Fruit fly (Drosophila melanogaster) whole organism, embryonic: ENCODE results near the gene CG13896.
A peak's percentile ranks its signal among the peaks of the same experiment; 100 is the strongest.

Source experiments
- Aef1 ChIP-seq: fragments of 200-800 bp; sonication (Bioruptor generic); IDR thresholded peaks from 3 replicates; pipeline ENCODE4 v1.3.6; 2022; ENCODE audit warnings: missing biosample characterization, missing genetic modification characterization
- Antp ChIP-seq: fragments of 200-800 bp; sonication (Bioruptor generic); optimal IDR thresholded peaks from 3 replicates; lab custom pipeline; 2016; ENCODE audit warnings: missing biosample characterization, missing genetic modification characterization
- B-H1 ChIP-seq: fragments of 200-800 bp; sonication (Bioruptor generic); IDR thresholded peaks from 3 replicates; pipeline ENCODE4 v1.3.6; 2022; ENCODE audit warnings: missing biosample characterization, missing genetic modification characterization
- CG10147 ChIP-seq: fragments of 200-800 bp; sonication (Bioruptor generic); optimal IDR thresholded peaks from 2 replicates; lab custom pipeline; 2019; ENCODE audit warnings: missing biosample characterization, mild to moderate bottlenecking, missing genetic modification characterization, moderate library complexity
- CG10267 ChIP-seq: fragments of 200-800 bp; sonication (Bioruptor generic); optimal IDR thresholded peaks from 2 replicates; lab custom pipeline; 2018; ENCODE audit warnings: missing biosample characterization, mild to moderate bottlenecking, missing genetic modification characterization, moderate library complexity
- CG10321 ChIP-seq: fragments of 200-800 bp; sonication (Bioruptor generic); IDR thresholded peaks from 2 replicates; pipeline ENCODE4 v1.3.6; 2022; ENCODE audit warnings: missing biosample characterization, missing genetic modification characterization
- CG10431 ChIP-seq: fragments of 200-800 bp; sonication (Bioruptor generic); optimal IDR thresholded peaks from 3 replicates; lab custom pipeline; 2018; ENCODE audit warnings: missing biosample characterization, mild to moderate bottlenecking, missing genetic modification characterization
- CG11560 ChIP-seq: fragments of 200-800 bp; sonication (Bioruptor generic); IDR thresholded peaks from 3 replicates; pipeline ENCODE4 v1.3.6; 2022; ENCODE audit warnings: missing biosample characterization, missing genetic modification characterization
- CG12071 ChIP-seq: fragments of 200-800 bp; sonication (Bioruptor generic); optimal IDR thresholded peaks from 3 replicates; lab custom pipeline; 2018; ENCODE audit warnings: missing biosample characterization, mild to moderate bottlenecking, missing genetic modification characterization
- CG12236 ChIP-seq: fragments of 200-800 bp; sonication (Bioruptor generic); optimal IDR thresholded peaks from 2 replicates; lab custom pipeline; 2016; ENCODE audit warnings: missing biosample characterization, missing genetic modification characterization
- CG13775 ChIP-seq: fragments of 200-800 bp; sonication (Bioruptor generic); optimal IDR thresholded peaks from 3 replicates; lab custom pipeline; 2017; ENCODE audit warnings: missing biosample characterization, mild to moderate bottlenecking, missing genetic modification characterization
- CG14710 ChIP-seq: fragments of 200-800 bp; sonication (Bioruptor generic); optimal IDR thresholded peaks from 3 replicates; lab custom pipeline; 2019; ENCODE audit warnings: missing biosample characterization, mild to moderate bottlenecking, missing genetic modification characterization, moderate library complexity
- CG15601 ChIP-seq: fragments of 200-800 bp; sonication (Bioruptor generic); optimal IDR thresholded peaks from 3 replicates; lab custom pipeline; 2019; ENCODE audit warnings: missing biosample characterization, mild to moderate bottlenecking, missing genetic modification characterization, moderate library complexity
- CG17385 ChIP-seq: fragments of 200-800 bp; sonication (Bioruptor generic); optimal IDR thresholded peaks from 3 replicates; lab custom pipeline; 2018; ENCODE audit warnings: missing biosample characterization, mild to moderate bottlenecking, missing genetic modification characterization
- CG3726 ChIP-seq: fragments of 200-800 bp; sonication (Bioruptor generic); IDR thresholded peaks from 3 replicates; pipeline ENCODE4, ENCODE4 v1.3.6; 2022; ENCODE audit warnings: missing biosample characterization, missing genetic modification characterization
- CG4282 ChIP-seq: fragments of 200-800 bp; sonication (Bioruptor generic); optimal IDR thresholded peaks from 2 replicates; lab custom pipeline; 2016; ENCODE audit warnings: missing biosample characterization, missing genetic modification characterization
- CG43689 ChIP-seq: fragments of 200-800 bp; sonication (Bioruptor generic); IDR thresholded peaks from 2 replicates; pipeline ENCODE4 v1.3.6; 2022; ENCODE audit warnings: missing biosample characterization, missing genetic modification characterization
- CG4854 ChIP-seq: fragments of 200-800 bp; sonication (Bioruptor generic); optimal IDR thresholded peaks from 2 replicates; lab custom pipeline; 2016; ENCODE audit warnings: missing biosample characterization, missing genetic modification characterization, inconsistent platforms
- CG6765 ChIP-seq: fragments of 200-800 bp; sonication (Bioruptor generic); optimal IDR thresholded peaks from 3 replicates; lab custom pipeline; 2017; ENCODE audit warnings: missing biosample characterization, mild to moderate bottlenecking, missing genetic modification characterization
- D19B ChIP-seq: fragments of 200-800 bp; sonication (Bioruptor generic); optimal IDR thresholded peaks from 2 replicates; lab custom pipeline; 2017; ENCODE audit warnings: missing biosample characterization, mild to moderate bottlenecking, missing genetic modification characterization
- Dek ChIP-seq: fragments of 200-800 bp; sonication (Bioruptor generic); optimal IDR thresholded peaks from 3 replicates; lab custom pipeline; 2019; ENCODE audit warnings: missing biosample characterization, mild to moderate bottlenecking, missing genetic modification characterization, moderate library complexity
- Dip2 ChIP-seq: fragments of 200-800 bp; sonication (Bioruptor generic); IDR thresholded peaks from 2 replicates; pipeline ENCODE4 v1.3.6; 2022; ENCODE audit warnings: missing biosample characterization, missing genetic modification characterization
- Doc2 ChIP-seq: fragments of 200-800 bp; sonication (Bioruptor generic); IDR thresholded peaks from 2 replicates; pipeline ENCODE4 v1.3.6; 2022; ENCODE audit warnings: missing biosample characterization, missing genetic modification characterization
- Jarid2 ChIP-seq: fragments of 200-800 bp; sonication (Bioruptor generic); optimal IDR thresholded peaks from 3 replicates; lab custom pipeline; 2017; ENCODE audit warnings: mild to moderate bottlenecking, missing biosample characterization, missing genetic modification reagents, missing genetic modification characterization
- Lpt ChIP-seq: fragments of >200 bp; optimal IDR thresholded peaks from 2 replicates; lab custom pipeline; 2018; ENCODE audit warnings: missing biosample characterization, missing genetic modification characterization
- MESR4 ChIP-seq: fragments of 200-800 bp; sonication (Bioruptor generic); optimal IDR thresholded peaks from 2 replicates; lab custom pipeline; 2018; ENCODE audit warnings: missing biosample characterization, mild to moderate bottlenecking, missing genetic modification characterization, moderate library complexity
- Max ChIP-seq: fragments of 200-800 bp; sonication (Bioruptor generic); optimal IDR thresholded peaks from 2 replicates; lab custom pipeline; 2016; ENCODE audit warnings: missing biosample characterization, mild to moderate bottlenecking, missing genetic modification characterization
- NK7.1 ChIP-seq: fragments of 200-800 bp; sonication (Bioruptor generic); optimal IDR thresholded peaks from 3 replicates; lab custom pipeline; 2016; ENCODE audit warnings: missing biosample characterization, missing genetic modification characterization
- Nf-YC ChIP-seq: fragments of 200-800 bp; optimal IDR thresholded peaks from 3 replicates; lab custom pipeline; 2019; ENCODE audit warnings: missing biosample characterization, mild to moderate bottlenecking, missing genetic modification characterization, moderate library complexity
- NfI ChIP-seq: fragments of 200-800 bp; sonication (Bioruptor generic); optimal IDR thresholded peaks from 3 replicates; lab custom pipeline; 2018; ENCODE audit warnings: missing biosample characterization, mild to moderate bottlenecking, missing genetic modification characterization, moderate library complexity
- Opbp ChIP-seq: fragments of 200-800 bp; sonication (Bioruptor generic); IDR thresholded peaks from 3 replicates; pipeline ENCODE4 v1.3.6; 2022; ENCODE audit warnings: missing biosample characterization, missing genetic modification characterization; ENCODE audit not compliant: partially characterized antibody
- Six4 ChIP-seq: fragments of 200-800 bp; sonication (Bioruptor generic); optimal IDR thresholded peaks from 2 replicates; lab custom pipeline; 2016; ENCODE audit warnings: missing biosample characterization, missing genetic modification characterization
- Sox102F ChIP-seq: fragments of 200-800 bp; sonication (Bioruptor generic); optimal IDR thresholded peaks from 2 replicates; lab custom pipeline; 2018; ENCODE audit warnings: missing biosample characterization, mild to moderate bottlenecking, missing genetic modification characterization, moderate library complexity
- Ssrp ChIP-seq: fragments of 200-800 bp; sonication (Bioruptor generic); optimal IDR thresholded peaks from 2 replicates; lab custom pipeline; 2018; ENCODE audit warnings: missing biosample characterization, mild to moderate bottlenecking, missing genetic modification characterization, moderate library complexity
- Usf ChIP-seq: fragments of 200-800 bp; sonication (Bioruptor generic); optimal IDR thresholded peaks from 2 replicates; lab custom pipeline; 2017; ENCODE audit warnings: missing genotype, missing biosample characterization, missing genetic modification characterization
- ab ChIP-seq: fragments of 200-800 bp; sonication (Bioruptor generic); optimal IDR thresholded peaks from 2 replicates; lab custom pipeline; 2016; ENCODE audit warnings: missing biosample characterization, missing genetic modification characterization
- ato ChIP-seq: fragments of 200-800 bp; sonication (Bioruptor generic); IDR thresholded peaks from 2 replicates; pipeline ENCODE4 v1.3.6; 2022; ENCODE audit warnings: missing biosample characterization, missing genetic modification characterization; ENCODE audit not compliant: partially characterized antibody
- az2 ChIP-seq: fragments of 200-800 bp; sonication (Bioruptor generic); optimal IDR thresholded peaks from 3 replicates; lab custom pipeline; 2016; ENCODE audit warnings: missing biosample characterization, missing genetic modification characterization
- bowl ChIP-seq: fragments of 200-800 bp; sonication (Bioruptor generic); IDR thresholded peaks from 2 replicates; pipeline ENCODE4 v1.3.6; 2022; ENCODE audit warnings: missing biosample characterization, missing genetic modification characterization
- bsh ChIP-seq, 2 experiments: fragments of 200-800 bp; sonication (Bioruptor generic); optimal IDR thresholded peaks; 2 replicates each; lab custom pipeline; 2017 to 2018; ENCODE audit warnings: mild to moderate bottlenecking in 2 of 2, missing biosample characterization in 2 of 2, missing genetic modification characterization in 2 of 2, moderate library complexity in 1 of 2
- cad ChIP-seq: fragments of >200 bp; optimal IDR thresholded peaks from 2 replicates; lab custom pipeline; 2017; ENCODE audit warnings: missing biosample characterization, missing genetic modification characterization
- ci ChIP-seq: fragments of 200-800 bp; sonication (Bioruptor generic); IDR thresholded peaks from 3 replicates; pipeline ENCODE4 v1.3.6; 2022; ENCODE audit warnings: missing biosample characterization, missing genetic modification characterization
- dysf ChIP-seq: fragments of 200-800 bp; sonication (Bioruptor generic); IDR thresholded peaks from 3 replicates; pipeline ENCODE4 v1.3.6; 2022; ENCODE audit warnings: missing biosample characterization, missing genetic modification characterization
- ewg ChIP-seq: fragments of 200-800 bp; sonication (Bioruptor generic); optimal IDR thresholded peaks from 3 replicates; lab custom pipeline; 2017; ENCODE audit warnings: mild to moderate bottlenecking, missing biosample characterization, missing genetic modification reagents, missing genetic modification characterization
- eyg ChIP-seq: fragments of 200-800 bp; sonication (Bioruptor generic); optimal IDR thresholded peaks from 3 replicates; lab custom pipeline; 2016; ENCODE audit warnings: missing biosample characterization, missing genetic modification characterization
- gce ChIP-seq: fragments of 200-800 bp; sonication (Bioruptor generic); IDR thresholded peaks from 3 replicates; pipeline ENCODE4 v1.3.6; 2022; ENCODE audit warnings: missing biosample characterization, missing genetic modification characterization
- scrt ChIP-seq: fragments of 200-800 bp; sonication (Bioruptor generic); optimal IDR thresholded peaks from 2 replicates; lab custom pipeline; 2018; ENCODE audit warnings: missing biosample characterization, mild to moderate bottlenecking, missing genetic modification characterization, moderate library complexity
- slbo ChIP-seq: fragments of 200-800 bp; sonication (Bioruptor generic); IDR thresholded peaks from 2 replicates; pipeline ENCODE4 v1.3.6; 2022; ENCODE audit warnings: missing biosample characterization, missing genetic modification characterization
- ttk ChIP-seq: fragments of 200-800 bp; sonication (Bioruptor generic); IDR thresholded peaks from 2 replicates; pipeline ENCODE4 v2.1.2; 2022; ENCODE audit warnings: missing biosample characterization, missing genetic modification characterization
- vfl ChIP-seq: fragments of 200-800 bp; sonication (Bioruptor generic); optimal IDR thresholded peaks from 2 replicates; lab custom pipeline; 2016; ENCODE audit warnings: missing biosample characterization, missing genetic modification characterization
- wdn ChIP-seq: fragments of 200-800 bp; sonication (Bioruptor generic); IDR thresholded peaks from 2 replicates; pipeline ENCODE4 v1.3.6; 2022; ENCODE audit warnings: missing biosample characterization, missing genetic modification characterization

CG13896 gene

DNA sequence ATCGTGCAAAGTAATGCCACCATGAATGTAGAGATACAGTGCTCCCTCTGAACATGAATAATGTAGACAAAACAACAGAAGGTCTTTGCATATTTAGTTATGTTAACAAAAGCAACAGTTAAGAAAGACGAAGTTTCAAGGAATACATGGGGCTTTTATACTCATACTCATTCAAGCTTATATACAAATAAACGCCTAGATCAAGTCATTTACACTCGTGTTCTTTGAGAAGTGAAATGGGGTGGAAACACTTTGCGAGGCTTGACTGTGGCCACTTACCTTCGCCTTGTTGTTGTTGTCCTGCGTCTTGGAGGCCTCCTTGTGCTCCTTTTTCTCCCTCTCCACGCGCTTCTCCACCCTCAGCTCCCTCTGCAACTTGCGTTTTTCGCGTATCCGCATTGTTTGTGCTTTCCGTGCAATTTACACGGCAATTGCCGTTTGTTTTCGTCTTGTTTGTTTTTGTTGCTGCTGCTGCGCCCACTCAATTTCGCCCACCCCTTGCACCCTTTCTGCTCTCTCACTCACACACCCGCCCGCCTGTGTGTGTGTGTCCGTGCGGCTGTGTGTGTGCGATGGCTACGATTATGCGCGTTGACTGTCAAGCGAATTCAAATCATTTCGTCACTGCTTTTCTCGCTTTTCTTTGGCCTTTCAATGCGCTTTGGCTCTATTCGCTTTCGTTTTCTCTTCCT is 26.8 kb downstream of the CG13896 start (continued):
- TF ChIP-seq bsh (GFP tag; optimal IDR thresholded peaks at IDR 0.05; lab: Kevin White, UChicago) (no peak), CG10147 (GFP tag; lab: Kevin White, UChicago) (no peak), Nf-YC (tag; lab: Kevin White, UChicago) (no peak), Antp (GFP tag; lab: Kevin White, UChicago) (no peak), CG10431 (GFP tag; lab: Kevin White, UChicago) (no peak), CG15601 (tag; lab: Kevin White, UChicago) (no peak), CG4282 (GFP tag; lab: Kevin White, UChicago) (no peak), CG43689 (no peak), MESR4 (GFP tag; lab: Kevin White, UChicago) (no peak), CG17385 (GFP tag; lab: Kevin White, UChicago) (no peak), CG11560 (tag; lab: Robert Waterston, UW) (no peak), D19B (GFP tag; lab: Kevin White, UChicago) (no peak), Dek (tag; lab: Kevin White, UChicago) (peak; percentile 16), slbo (GFP tag; lab: Robert Waterston, UW) (peak; percentile 36), Six4 (GFP tag; lab: Kevin White, UChicago) (no peak), ato (GFP tag; lab: Robert Waterston, UW) (no peak), Lpt (no peak), eyg (GFP tag; lab: Kevin White, UChicago) (no peak), CG13775 (GFP tag; lab: Kevin White, UChicago) (no peak), CG14710 (tag; lab: Kevin White, UChicago) (no peak), CG12236 (GFP tag; lab: Kevin White, UChicago) (no peak), dysf (GFP tag; lab: Robert Waterston, UW) (peak; percentile 43; the same call in 2 of the 3 replicates), gce (GFP tag; lab: Robert Waterston, UW) (no peak), CG10321 (no peak), bowl (no peak), CG3726 (GFP tag; lab: Robert Waterston, UW) (no peak), Aef1 (GFP tag; lab: Robert Waterston, UW) (peak; percentile 32; the same call in 1 of the 3 replicates), ci (GFP tag; lab: Robert Waterston, UW) (peak; percentile 9; the same call in 1 of the 3 replicates), ewg (GFP tag; lab: Kevin White, UChicago) (no peak), Opbp (GFP tag; lab: Robert Waterston, UW) (no peak), scrt (GFP tag; lab: Kevin White, UChicago) (no peak), NK7.1 (GFP tag; lab: Kevin White, UChicago) (no peak), wdn (GFP tag; lab: Robert Waterston, UW) (0 out of 2 replicates have a peak, but pooled peaks have one; percentile 20), vfl (GFP tag; lab: Kevin White, UChicago) (no peak), Jarid2 (GFP tag; lab: Kevin White, UChicago) (no peak), Doc2 (GFP tag; lab: Robert Waterston, UW) (no peak), az2 (no peak), Max (no peak), CG6765 (GFP tag; lab: Kevin White, UChicago) (no peak), cad (GFP tag; lab: Kevin White, UChicago) (no peak), CG4854 (GFP tag; lab: Kevin White, UChicago) (no peak), CG10267 (tag; lab: Kevin White, UChicago) (no peak), NfI (GFP tag; lab: Kevin White, UChicago) (no peak), Dip2 (GFP tag; lab: Robert Waterston, UW) (no peak), ttk (GFP tag; lab: Robert Waterston, UW) (no peak), ab (GFP tag; lab: Kevin White, UChicago) (no peak), CG12071 (no peak), B-H1 (GFP tag; lab: Robert Waterston, UW) (no peak), Ssrp (tag; lab: Kevin White, UChicago) (no peak), Usf (GFP tag; lab: Kevin White, UChicago) (no peak), Sox102F (GFP tag; lab: Kevin White, UChicago) (peak; percentile 15)
